Worm (Caenorhabditis elegans) whole organism, L2 larva: ENCODE data around the gene ZK54.3.

Experiments
- C34F6.9 ChIP-seq: fragments of 150-350 bp; optimal IDR thresholded peaks from 2 replicates; lab custom pipeline; 2014; ENCODE audit warnings: missing biosample characterization, missing genetic modification characterization
- F13H6.1 ChIP-seq: sonication (generic microtip); optimal IDR thresholded peaks from 2 replicates; lab custom pipeline; 2016; ENCODE audit warnings: missing genetic modification characterization, missing compliant biosample characterization
- R02D3.7 ChIP-seq: fragments of 150-350 bp; optimal IDR thresholded peaks from 2 replicates; lab custom pipeline; 2014; ENCODE audit warnings: missing biosample characterization, missing genetic modification characterization
- ZK546.5 ChIP-seq: sonication (generic microtip); optimal IDR thresholded peaks from 2 replicates; lab custom pipeline; 2017; ENCODE audit warnings: missing biosample characterization, missing genetic modification characterization
- alr-1 ChIP-seq: fragments of 150-350 bp; optimal IDR thresholded peaks from 2 replicates; lab custom pipeline; 2014; ENCODE audit warnings: missing biosample characterization, missing genetic modification characterization
- aly-2 ChIP-seq: fragments of 150-350 bp; optimal IDR thresholded peaks from 2 replicates; lab custom pipeline; 2014; ENCODE audit warnings: missing biosample characterization, missing genetic modification characterization
- blmp-1 ChIP-seq: sonication (generic microtip); optimal IDR thresholded peaks from 2 replicates; lab custom pipeline; 2017; ENCODE audit warnings: missing genetic modification characterization, mild to moderate bottlenecking, missing compliant biosample characterization, antibody characterized with exemption, moderate library complexity; ENCODE audit not compliant: insufficient read depth
- ceh-16 ChIP-seq: fragments of 150-350 bp; optimal IDR thresholded peaks from 2 replicates; lab custom pipeline; 2014; ENCODE audit warnings: missing biosample characterization, missing genetic modification characterization
- ceh-82 ChIP-seq: fragments of 150-350 bp; optimal IDR thresholded peaks from 2 replicates; lab custom pipeline; 2014; ENCODE audit warnings: missing biosample characterization, missing genetic modification characterization
- crh-2 ChIP-seq: sonication (generic microtip); optimal IDR thresholded peaks from 2 replicates; lab custom pipeline; 2017; ENCODE audit warnings: missing biosample characterization, missing genetic modification characterization
- egl-27 ChIP-seq: sonication (generic microtip); optimal IDR thresholded peaks from 3 replicates; lab custom pipeline; 2017; ENCODE audit warnings: missing biosample characterization, missing genetic modification reagents, missing genetic modification characterization
- elt-1 ChIP-seq: fragments of 150-350 bp; optimal IDR thresholded peaks from 2 replicates; lab custom pipeline; 2014; ENCODE audit warnings: missing biosample characterization, missing genetic modification characterization
- elt-3 ChIP-seq: sonication (generic microtip); optimal IDR thresholded peaks from 2 replicates; lab custom pipeline; 2017; ENCODE audit warnings: missing biosample characterization, missing genetic modification characterization
- fos-1 ChIP-seq: fragments of 150-350 bp; optimal IDR thresholded peaks from 2 replicates; lab custom pipeline; 2014; ENCODE audit warnings: missing biosample characterization, missing genetic modification characterization
- lin-13 ChIP-seq: fragments of 150-350 bp; optimal IDR thresholded peaks from 2 replicates; lab custom pipeline; 2014; ENCODE audit warnings: missing biosample characterization, missing genetic modification reagents, missing genetic modification characterization
- lin-39 ChIP-seq: fragments of 150-350 bp; optimal IDR thresholded peaks from 2 replicates; lab custom pipeline; 2014; ENCODE audit warnings: missing biosample characterization, missing genetic modification reagents, missing genetic modification characterization
- lsy-2 ChIP-seq, 2 experiments: fragments of 150-350 bp in 1 of 2; sonication (generic microtip) in 1 of 2; optimal IDR thresholded peaks; 2 replicates each; lab custom pipeline; 2014 to 2017; ENCODE audit warnings: missing biosample characterization in 2 of 2, missing genetic modification characterization in 2 of 2
- mab-5 ChIP-seq: fragments of 150-350 bp; optimal IDR thresholded peaks from 2 replicates; lab custom pipeline; 2014; ENCODE audit warnings: missing biosample characterization, missing genetic modification characterization
- mbf-1 ChIP-seq: sonication (generic microtip); optimal IDR thresholded peaks from 2 replicates; lab custom pipeline; 2017; ENCODE audit warnings: missing biosample characterization, missing genetic modification characterization
- mdl-1 ChIP-seq, 2 experiments: fragments of 150-350 bp in 1 of 2; sonication (generic microtip) in 1 of 2; optimal IDR thresholded peaks; 2 replicates each; lab custom pipeline; 2017; ENCODE audit warnings: missing biosample characterization in 2 of 2, missing genetic modification characterization in 2 of 2
- nhr-10 ChIP-seq: sonication (generic microtip); optimal IDR thresholded peaks from 2 replicates; lab custom pipeline; 2017; ENCODE audit warnings: missing biosample characterization, missing genetic modification characterization
- nhr-11 ChIP-seq: fragments of 150-350 bp; optimal IDR thresholded peaks from 2 replicates; lab custom pipeline; 2014; ENCODE audit warnings: missing biosample characterization, missing genetic modification characterization
- nhr-12 ChIP-seq: fragments of 150-350 bp; optimal IDR thresholded peaks from 2 replicates; lab custom pipeline; 2014; ENCODE audit warnings: missing biosample characterization, missing genetic modification characterization
- nhr-21 ChIP-seq: fragments of 150-350 bp; optimal IDR thresholded peaks from 2 replicates; lab custom pipeline; 2014; ENCODE audit warnings: missing biosample characterization, missing genetic modification characterization
- nhr-237 ChIP-seq: fragments of 150-350 bp; optimal IDR thresholded peaks from 2 replicates; lab custom pipeline; 2014; ENCODE audit warnings: missing biosample characterization, missing genetic modification characterization
- nhr-25 ChIP-seq: fragments of 150-350 bp; sonication (generic microtip); optimal IDR thresholded peaks from 3 replicates; lab custom pipeline; 2014; ENCODE audit warnings: missing biosample characterization, missing genetic modification characterization
- nhr-77 ChIP-seq: fragments of 150-350 bp; optimal IDR thresholded peaks from 2 replicates; lab custom pipeline; 2014; ENCODE audit warnings: missing biosample characterization, missing genetic modification characterization
- peb-1 ChIP-seq: fragments of 150-350 bp; optimal IDR thresholded peaks from 2 replicates; lab custom pipeline; 2014; ENCODE audit warnings: missing biosample characterization, missing genetic modification characterization
- sem-4 ChIP-seq: fragments of 150-350 bp; optimal IDR thresholded peaks from 2 replicates; lab custom pipeline; 2014; ENCODE audit warnings: missing biosample characterization, missing genetic modification reagents, missing genetic modification characterization
- skn-1 ChIP-seq: sonication (generic microtip); optimal IDR thresholded peaks from 2 replicates; lab custom pipeline; 2017; ENCODE audit warnings: missing biosample characterization, missing genetic modification characterization
- sma-9 ChIP-seq, 2 experiments: fragments of 150-350 bp in 1 of 2; sonication (generic microtip) in 1 of 2; optimal IDR thresholded peaks; 2 replicates each; lab custom pipeline; 2014 to 2016; ENCODE audit warnings: missing genetic modification characterization in 2 of 2, mild to moderate bottlenecking in 1 of 2, missing biosample characterization in 1 of 2, missing compliant biosample characterization in 1 of 2, missing genetic modification reagents in 1 of 2, moderate library complexity in 1 of 2
- snpc-4 ChIP-seq: fragments of 150-350 bp; optimal IDR thresholded peaks from 2 replicates; lab custom pipeline; 2014; ENCODE audit warnings: missing biosample characterization, missing genetic modification characterization
- unc-39 ChIP-seq: fragments of 150-350 bp; optimal IDR thresholded peaks from 2 replicates; lab custom pipeline; 2014; ENCODE audit warnings: missing biosample characterization, missing genetic modification characterization
- unc-55 ChIP-seq: fragments of 150-350 bp; sonication (generic microtip); optimal IDR thresholded peaks from 3 replicates; lab custom pipeline; 2014; ENCODE audit warnings: missing biosample characterization, missing genetic modification reagents, missing genetic modification characterization
- zag-1 ChIP-seq: fragments of 150-350 bp; optimal IDR thresholded peaks from 2 replicates; lab custom pipeline; 2014; ENCODE audit warnings: missing biosample characterization, missing genetic modification characterization
- ztf-1 ChIP-seq: fragments of 200-800 bp; sonication (Bioruptor generic); conservative IDR thresholded peaks from 2 replicates; pipeline ENCODE4 v1.3.6; 2022; ENCODE audit warnings: missing genetic modification characterization, missing compliant biosample characterization
- ztf-4 ChIP-seq: fragments of 150-350 bp; optimal IDR thresholded peaks from 2 replicates; lab custom pipeline; 2014; ENCODE audit warnings: missing biosample characterization, missing genetic modification characterization

The ZK54.3 gene

ce11 chrX:17466615-17467014 lies at the start of gene ZK54.3:
TSS of gene ZK54.3 (minus strand) at chrX:17467005.
- TF ChIP-seq egl-27 (no peak), nhr-11 (tag; lab: Kevin White, UChicago) (no peak), fos-1 (tag; lab: Kevin White, UChicago) (no peak), C34F6.9 (tag; lab: Kevin White, UChicago) (peak; percentile 56), lin-13 (no peak), mbf-1 (no peak), peb-1 (tag; lab: Kevin White, UChicago) (no peak), crh-2 (tag; lab: Kevin White, UChicago) (peak; percentile 43), mab-5 (tag; lab: Kevin White, UChicago) (no peak), ztf-1 (GFP tag; lab: Robert Waterston, UW) (no peak), R02D3.7 (tag; lab: Kevin White, UChicago) (no peak), skn-1 (tag; lab: Kevin White, UChicago) (no peak), lsy-2 (tag; optimal IDR thresholded peaks at IDR 0.05; lab: Kevin White, UChicago) (peak in 1 of 2 experiments; percentile 49), ceh-82 (no peak), ZK546.5 (tag; lab: Kevin White, UChicago) (no peak), unc-55 (GFP tag; lab: Kevin White, UChicago) (peak; percentile 93), snpc-4 (no peak), sma-9 (GFP tag; optimal IDR thresholded peaks at IDR 0.05; lab: Kevin White, UChicago) (peak; percentile 63), sma-9 (tag; optimal IDR thresholded peaks at IDR 0.05; lab: Kevin White, UChicago) (no peak), ztf-4 (tag; lab: Kevin White, UChicago) (no peak), nhr-77 (no peak), nhr-12 (no peak), alr-1 (tag; lab: Kevin White, UChicago) (no peak)

- no peak for TF ChIP-seq lin-39 (tag; lab: Kevin White, UChicago)
Observed at ce11 chrX:17516461-17516860, 49.7 kb upstream of the ZK54.3 start.

- no peak for TF ChIP-seq lin-13
- peak; percentile 10 for TF ChIP-seq nhr-25 (tag; lab: Kevin White, UChicago)
- peak; percentile 16 for TF ChIP-seq unc-55 (GFP tag; lab: Kevin White, UChicago)
- no peak for TF ChIP-seq elt-3 (tag; lab: Kevin White, UChicago)
- TF ChIP-seq F13H6.1 (tag; lab: Kevin White, UChicago) = no peak
- TF ChIP-seq nhr-11 (tag; lab: Kevin White, UChicago) = no peak
- TF ChIP-seq blmp-1 (tag; lab: Kevin White, UChicago) = peak; percentile 66
- no peak for TF ChIP-seq nhr-237 (tag; lab: Kevin White, UChicago)
- TF ChIP-seq fos-1 (tag; lab: Kevin White, UChicago) = peak; percentile 24
- TF ChIP-seq elt-1 = no peak
- TF ChIP-seq, all 48 proteins: peak for 4
Observed at ce11 chrX:17515207-17515902, 48.5 kb upstream of the ZK54.3 start.

- TF ChIP-seq mdl-1 (tag; optimal IDR thresholded peaks at IDR 0.05; lab: Kevin White, UChicago) (no peak), zag-1 (tag; lab: Kevin White, UChicago) (no peak), ztf-4 (tag; lab: Kevin White, UChicago) (no peak), ceh-16 (tag; lab: Kevin White, UChicago) (no peak), lin-13 (no peak), unc-55 (GFP tag; lab: Kevin White, UChicago) (peak; percentile 38), nhr-237 (tag; lab: Kevin White, UChicago) (no peak), F13H6.1 (tag; lab: Kevin White, UChicago) (peak; percentile 36), skn-1 (tag; lab: Kevin White, UChicago) (no peak), lin-39 (tag; lab: Kevin White, UChicago) (no peak), sem-4 (tag; lab: Kevin White, UChicago) (no peak), sma-9 (GFP tag; optimal IDR thresholded peaks at IDR 0.05; lab: Kevin White, UChicago) (peak; percentile 12), sma-9 (tag; optimal IDR thresholded peaks at IDR 0.05; lab: Kevin White, UChicago) (no peak), nhr-21 (tag; lab: Kevin White, UChicago) (no peak), aly-2 (tag; lab: Kevin White, UChicago) (no peak), elt-1 (no peak), fos-1 (tag; lab: Kevin White, UChicago) (no peak), ztf-1 (GFP tag; lab: Robert Waterston, UW) (no peak), elt-3 (tag; lab: Kevin White, UChicago) (no peak), crh-2 (tag; lab: Kevin White, UChicago) (no peak), ZK546.5 (tag; lab: Kevin White, UChicago) (no peak), unc-39 (no peak), nhr-10 (tag; lab: Kevin White, UChicago) (no peak), nhr-25 (tag; lab: Kevin White, UChicago) (no peak)
Observed at ce11 chrX:17514422-17514821, 47.6 kb upstream of the ZK54.3 start.
